Fruit fly (Drosophila melanogaster) Kc167 (cell line): ENCODE results near the gene CG31016.

Source experiments
- Myc ChIP-seq: fragments of >200 bp; optimal IDR thresholded peaks from 2 replicates; lab custom pipeline; 2017; ENCODE audit warnings: missing external identifiers
- Sin3A ChIP-seq: fragments of >200 bp; optimal IDR thresholded peaks from 2 replicates; lab custom pipeline; 2018; ENCODE audit warnings: missing external identifiers
- h ChIP-seq: fragments of >200 bp; optimal IDR thresholded peaks from 3 replicates; lab custom pipeline; 2018; ENCODE audit warnings: missing external identifiers
- insv ChIP-seq: fragments of >200 bp; optimal IDR thresholded peaks from 3 replicates; lab custom pipeline; 2018; ENCODE audit warnings: missing external identifiers
- psq ChIP-seq: fragments of >200 bp; optimal IDR thresholded peaks from 2 replicates; lab custom pipeline; 2017; ENCODE audit warnings: missing external identifiers
- ttk ChIP-seq: sonication (Bioruptor generic); optimal IDR thresholded peaks from 2 replicates; lab custom pipeline; 2017; ENCODE audit warnings: missing external identifiers

- TF ChIP-seq h (no peak), Myc (lab: Kevin White, UChicago) (no peak), psq (lab: Kevin White, UChicago) (no peak), Sin3A (lab: Kevin White, UChicago) (no peak), ttk (lab: Kevin White, UChicago) (no peak), insv (lab: Kevin White, UChicago) (no peak)
Measured at dm6 chr3R:30616098-30616857, 10.3 kb downstream of the CG31016 start.
